Fruit fly (Drosophila melanogaster): Measurements from ENCODE around the gene dls.

dm6 chr3L:16181330-16181830 lies 19.7 kb upstream of the dls start:
- TF ChIP-seq EcR (GFP tag; optimal IDR thresholded peaks at IDR 0.05) (no peak), psq (optimal IDR thresholded peaks at IDR 0.05) (no peak), usp (GFP tag; optimal IDR thresholded peaks at IDR 0.05) (no peak)
